Worm (Caenorhabditis elegans) whole organism, midembryonic: ENCODE data around the gene egl-15.

Source experiments
- flt-1 ChIP-seq: fragments of 200-800 bp; sonication (Bioruptor generic); IDR thresholded peaks from 2 replicates; pipeline ENCODE4 v1.3.6; 2022; ENCODE audit warnings: missing genetic modification characterization, missing compliant biosample characterization
- klf-2 ChIP-seq: fragments of 200-800 bp; sonication (Bioruptor generic); conservative IDR thresholded peaks from 2 replicates; pipeline ENCODE4 v1.3.6; 2022; ENCODE audit warnings: missing genetic modification reagents, missing genetic modification characterization, missing compliant biosample characterization

DNA sequence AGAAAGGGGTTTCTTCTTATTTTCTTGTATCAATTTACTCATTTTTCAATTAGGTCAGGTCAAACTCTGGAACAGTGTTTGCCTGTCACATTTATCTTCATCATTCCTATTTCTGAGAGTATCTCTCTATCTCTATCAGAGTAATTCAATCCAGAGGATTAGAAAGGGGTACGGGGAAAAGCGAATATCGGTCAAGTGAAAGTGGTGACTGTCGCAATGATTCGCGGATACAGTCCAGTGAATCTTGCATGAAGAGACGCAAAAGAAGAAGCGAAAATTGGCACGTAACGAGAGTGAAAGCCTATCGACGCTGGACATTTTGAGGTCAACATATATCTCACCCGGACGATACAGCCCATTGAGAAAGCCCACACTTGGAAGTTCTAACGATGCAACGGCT lies 48.6 kb downstream of the egl-15 start, which contains the start of gene lpr-4:
- no peak for TF ChIP-seq flt-1 (GFP tag; lab: Robert Waterston, UW)
- TF ChIP-seq klf-2: no peak
